Fruit fly (Drosophila melanogaster): Measurements from ENCODE around the gene CG33648.

CG33648 gene

DNA sequence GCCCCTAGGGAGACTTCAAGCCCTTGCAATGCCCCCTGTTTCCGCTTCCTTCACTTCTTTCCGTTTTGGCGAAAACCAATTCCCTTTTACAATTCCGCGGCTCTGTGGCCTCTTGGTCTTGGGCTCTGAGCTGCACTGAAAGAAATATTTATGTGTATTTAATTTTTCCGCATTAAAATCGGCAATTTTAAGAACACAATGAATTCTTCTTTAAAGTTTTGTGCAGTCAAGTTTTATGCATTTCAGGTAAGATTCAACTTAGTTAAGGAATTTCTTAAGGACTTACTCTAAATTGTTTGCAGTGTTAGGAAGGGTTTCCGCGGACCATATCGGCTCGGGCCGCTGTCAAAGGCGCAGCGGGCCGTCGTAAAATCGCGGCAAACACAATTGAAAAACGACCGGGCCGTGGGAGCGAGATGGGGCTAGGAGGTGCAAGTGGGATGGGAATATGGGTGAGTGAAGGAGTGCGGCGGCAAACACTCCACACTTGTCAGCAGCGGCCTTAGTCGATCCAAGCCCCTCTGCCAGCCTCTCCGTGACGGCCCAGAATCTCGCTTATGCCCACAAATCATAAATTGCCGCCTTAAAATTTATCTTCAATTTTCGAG is 28.1 kb downstream of the CG33648 start (continued):
- TF ChIP-seq Aef1 (GFP tag; IDR thresholded peaks at IDR 0.05) (0 out of 3 replicates have a peak, but pooled peaks have one; percentile 27), ranshi (GFP tag; IDR thresholded peaks at IDR 0.05) (peak; percentile 32; the same call in 1 of the 2 replicates), ind (GFP tag; optimal IDR thresholded peaks at IDR 0.05) (peak; percentile 61), CG12219 (GFP tag; optimal IDR thresholded peaks at IDR 0.05) (peak; percentile 63), D19B (GFP tag; optimal IDR thresholded peaks at IDR 0.05) (no peak), CG16815 (GFP tag; optimal IDR thresholded peaks at IDR 0.05) (peak; percentile 67), CG8944 (GFP tag; optimal IDR thresholded peaks at IDR 0.05) (peak; percentile 54), CG9797 (GFP tag; optimal IDR thresholded peaks at IDR 0.05) (no peak), slbo (GFP tag; IDR thresholded peaks at IDR 0.05) (peak; percentile 38; the same call in 1 of the 2 replicates), ems (GFP tag; optimal IDR thresholded peaks at IDR 0.05) (peak; percentile 42), CG11247 (GFP tag; IDR thresholded peaks at IDR 0.05) (0 out of 2 replicates have a peak, but pooled peaks have one; percentile 11), p53 (GFP tag; optimal IDR thresholded peaks at IDR 0.05) (no peak), grn (GFP tag; optimal IDR thresholded peaks at IDR 0.05) (no peak), sim (GFP tag; IDR thresholded peaks at IDR 0.05) (0 out of 2 replicates have a peak, but pooled peaks have one; percentile 31), mld (GFP tag; IDR thresholded peaks at IDR 0.05; ENCODE audit: partially characterized antibody) (no peak), disco-r (GFP tag; optimal IDR thresholded peaks at IDR 0.05) (no peak), CG9876 (GFP tag; optimal IDR thresholded peaks at IDR 0.05) (peak; percentile 32), CG7372 (GFP tag; IDR thresholded peaks at IDR 0.05) (no peak), zen2 (GFP tag; IDR thresholded peaks at IDR 0.05; ENCODE audit: partially characterized antibody) (no peak), nom (GFP tag; optimal IDR thresholded peaks at IDR 0.05) (peak; percentile 81), CG2712 (tag; optimal IDR thresholded peaks at IDR 0.05) (peak; percentile 78), CG1792 (GFP tag; optimal IDR thresholded peaks at IDR 0.05) (no peak), D (optimal IDR thresholded peaks at IDR 0.05) (no peak), D (GFP tag; optimal IDR thresholded peaks at IDR 0.05) (peak; percentile 56), danr (GFP tag; IDR thresholded peaks at IDR 0.05) (no peak), maf-S (GFP tag; optimal IDR thresholded peaks at IDR 0.05) (peak; percentile 35), da (GFP tag; optimal IDR thresholded peaks at IDR 0.05) (no peak), lmd (GFP tag; IDR thresholded peaks at IDR 0.05) (peak; percentile 30; the same call in 1 of the 2 replicates), Rfx (GFP tag; IDR thresholded peaks at IDR 0.05) (no peak), gce (GFP tag; IDR thresholded peaks at IDR 0.05) (no peak), vnd (GFP tag; IDR thresholded peaks at IDR 0.05; ENCODE audit: partially characterized antibody) (no peak), Mrtf (GFP tag; IDR thresholded peaks at IDR 0.05) (peak; percentile 43; the same call in 1 of the 3 replicates), CG14710 (tag; optimal IDR thresholded peaks at IDR 0.05) (peak; percentile 64), luna (GFP tag; optimal IDR thresholded peaks at IDR 0.05) (no peak), B-H2 (GFP tag; optimal IDR thresholded peaks at IDR 0.05) (no peak), CG42726 (GFP tag; IDR thresholded peaks at IDR 0.05; ENCODE audit: partially characterized antibody) (no peak), jigr1 (GFP tag; IDR thresholded peaks at IDR 0.05) (no peak), yki (optimal IDR thresholded peaks at IDR 0.05) (no peak), CG17829 (tag; optimal IDR thresholded peaks at IDR 0.05) (peak; percentile 71), Hr51 (GFP tag; optimal IDR thresholded peaks at IDR 0.05) (peak; percentile 56), Ravus (GFP tag; IDR thresholded peaks at IDR 0.05) (no peak), Sox102F (GFP tag; optimal IDR thresholded peaks at IDR 0.05) (peak; percentile 71), Taf1 (GFP tag; IDR thresholded peaks at IDR 0.05) (no peak), Vsx1 (GFP tag; optimal IDR thresholded peaks at IDR 0.05) (peak; percentile 48), gsb-n (tag; optimal IDR thresholded peaks at IDR 0.05) (peak; percentile 75), CG10565 (GFP tag; optimal IDR thresholded peaks at IDR 0.05) (no peak), CG8478 (optimal IDR thresholded peaks at IDR 0.05) (no peak), sna (GFP tag; IDR thresholded peaks at IDR 0.05; ENCODE audit: partially characterized antibody) (no peak), vvl (GFP tag; IDR thresholded peaks at IDR 0.05) (peak; percentile 70), sd (tag; optimal IDR thresholded peaks at IDR 0.05) (no peak), tup (GFP tag; optimal IDR thresholded peaks at IDR 0.05) (no peak)

Measured in whole organism, embryonic.